Fruit fly (Drosophila melanogaster) whole organism, embryonic: ENCODE measurements around the gene Lcch3.
A peak's percentile ranks its signal among the peaks of the same experiment; 100 is the strongest.

Source experiments
- Abd-B ChIP-seq: fragments of 200-800 bp; sonication (Bioruptor generic); optimal IDR thresholded peaks from 2 replicates; lab custom pipeline; 2018; ENCODE audit warnings: missing biosample characterization, mild to moderate bottlenecking, missing genetic modification characterization, moderate library complexity
- Atf6 ChIP-seq: fragments of 200-800 bp; sonication (Bioruptor generic); IDR thresholded peaks from 2 replicates; pipeline ENCODE4 v1.3.6; 2022; ENCODE audit warnings: missing biosample characterization, missing genetic modification characterization
- Bdp1 ChIP-seq: fragments of 200-800 bp; sonication (Bioruptor generic); optimal IDR thresholded peaks from 3 replicates; lab custom pipeline; 2016; ENCODE audit warnings: missing biosample characterization, missing genetic modification characterization
- Bgb ChIP-seq: fragments of 200-800 bp; sonication (Bioruptor generic); IDR thresholded peaks from 2 replicates; pipeline ENCODE4 v1.3.6; 2022; ENCODE audit warnings: missing biosample characterization, missing genetic modification characterization; ENCODE audit not compliant: partially characterized antibody
- CG10267 ChIP-seq: fragments of 200-800 bp; sonication (Bioruptor generic); optimal IDR thresholded peaks from 2 replicates; lab custom pipeline; 2018; ENCODE audit warnings: missing biosample characterization, mild to moderate bottlenecking, missing genetic modification characterization, moderate library complexity
- CG1233 ChIP-seq: fragments of 200-800 bp; sonication (Bioruptor generic); optimal IDR thresholded peaks from 4 replicates; lab custom pipeline; 2018; ENCODE audit warnings: missing biosample characterization, mild to moderate bottlenecking, missing genetic modification characterization
- CG1792 ChIP-seq: fragments of 200-800 bp; sonication (Bioruptor generic); optimal IDR thresholded peaks from 2 replicates; lab custom pipeline; 2016; ENCODE audit warnings: missing biosample characterization, missing genetic modification characterization
- CG18011 ChIP-seq: fragments of 200-800 bp; sonication (Bioruptor generic); optimal IDR thresholded peaks from 2 replicates; lab custom pipeline; 2017; ENCODE audit warnings: missing biosample characterization, missing genetic modification characterization, mild to moderate bottlenecking, moderate library complexity, missing genotype
- CG18764 ChIP-seq: fragments of 200-800 bp; sonication (Bioruptor generic); optimal IDR thresholded peaks from 3 replicates; lab custom pipeline; 2016; ENCODE audit warnings: missing biosample characterization, missing genetic modification characterization
- CG2116 ChIP-seq: fragments of 200-800 bp; sonication (Bioruptor generic); optimal IDR thresholded peaks from 3 replicates; lab custom pipeline; 2018; ENCODE audit warnings: missing biosample characterization, mild to moderate bottlenecking, missing genetic modification characterization
- CG2120 ChIP-seq: fragments of 200-800 bp; sonication (Bioruptor generic); optimal IDR thresholded peaks from 3 replicates; lab custom pipeline; 2016; ENCODE audit warnings: missing biosample characterization, missing genetic modification characterization
- CG2712 ChIP-seq: fragments of 200-800 bp; optimal IDR thresholded peaks from 3 replicates; lab custom pipeline; 2019; ENCODE audit warnings: missing biosample characterization, mild to moderate bottlenecking, missing genetic modification characterization, moderate library complexity
- CG31224 ChIP-seq: fragments of 200-800 bp; sonication (Bioruptor generic); IDR thresholded peaks from 2 replicates; pipeline ENCODE4 v1.3.6; 2022; ENCODE audit warnings: missing biosample characterization, missing genetic modification characterization
- CG33213 ChIP-seq: fragments of 200-800 bp; sonication (Bioruptor generic); optimal IDR thresholded peaks from 3 replicates; lab custom pipeline; 2016; ENCODE audit warnings: missing biosample characterization, missing genetic modification characterization
- CG34376 ChIP-seq: fragments of 200-800 bp; sonication (Bioruptor generic); optimal IDR thresholded peaks from 2 replicates; lab custom pipeline; 2018; ENCODE audit warnings: missing biosample characterization, mild to moderate bottlenecking, missing genetic modification characterization
- CG3838 ChIP-seq: fragments of 200-800 bp; sonication (Bioruptor generic); optimal IDR thresholded peaks from 3 replicates; lab custom pipeline; 2016; ENCODE audit warnings: missing biosample characterization, missing genetic modification characterization
- CG42726 ChIP-seq: fragments of 200-800 bp; sonication (Bioruptor generic); IDR thresholded peaks from 2 replicates; pipeline ENCODE4 v1.3.6; 2022; ENCODE audit warnings: missing biosample characterization, missing genetic modification characterization; ENCODE audit not compliant: partially characterized antibody
- CG43689 ChIP-seq: fragments of 200-800 bp; sonication (Bioruptor generic); IDR thresholded peaks from 2 replicates; pipeline ENCODE4 v1.3.6; 2022; ENCODE audit warnings: missing biosample characterization, missing genetic modification characterization
- CG4424 ChIP-seq: fragments of 200-800 bp; sonication (Bioruptor generic); optimal IDR thresholded peaks from 3 replicates; lab custom pipeline; 2016; ENCODE audit warnings: missing biosample characterization, missing genetic modification characterization
- CG4820 ChIP-seq: fragments of 200-800 bp; sonication (Bioruptor generic); optimal IDR thresholded peaks from 3 replicates; lab custom pipeline; 2016; ENCODE audit warnings: missing biosample characterization, missing genetic modification characterization
- CG7786 ChIP-seq: fragments of 200-800 bp; sonication (Bioruptor generic); optimal IDR thresholded peaks from 2 replicates; lab custom pipeline; 2016; ENCODE audit warnings: missing biosample characterization, missing genetic modification characterization
- CG7963 ChIP-seq: fragments of 200-800 bp; sonication (Bioruptor generic); IDR thresholded peaks from 3 replicates; pipeline ENCODE4 v1.3.6; 2022; ENCODE audit warnings: missing biosample characterization, missing genetic modification characterization; ENCODE audit not compliant: partially characterized antibody
- CG9876 ChIP-seq: fragments of 200-800 bp; sonication (Bioruptor generic); optimal IDR thresholded peaks from 2 replicates; lab custom pipeline; 2016; ENCODE audit warnings: missing biosample characterization, missing genetic modification characterization
- CrebB ChIP-seq: fragments of 200-800 bp; sonication (Bioruptor generic); optimal IDR thresholded peaks from 3 replicates; lab custom pipeline; 2018; ENCODE audit warnings: missing biosample characterization, mild to moderate bottlenecking, missing genetic modification characterization
- Dfd ChIP-seq, 2 experiments: fragments of >200 bp; optimal IDR thresholded peaks; 2 replicates each; lab custom pipeline; 2017; ENCODE audit warnings: missing biosample characterization in 2 of 2, missing genetic modification characterization in 2 of 2
- ERR ChIP-seq: fragments of 200-800 bp; sonication (Bioruptor generic); optimal IDR thresholded peaks from 2 replicates; lab custom pipeline; 2016; ENCODE audit warnings: missing biosample characterization, missing genetic modification characterization
- Hr3 ChIP-seq: fragments of 200-800 bp; sonication (Bioruptor generic); optimal IDR thresholded peaks from 3 replicates; lab custom pipeline; 2016; ENCODE audit warnings: missing biosample characterization, missing genetic modification characterization
- Oaz ChIP-seq: fragments of 200-800 bp; sonication (Bioruptor generic); IDR thresholded peaks from 2 replicates; pipeline ENCODE4 v1.3.6; 2022; ENCODE audit warnings: missing biosample characterization, missing genetic modification characterization
- Pdp1 ChIP-seq, 2 experiments: fragments of 200-800 bp; sonication (Bioruptor generic); optimal IDR thresholded peaks; 3 replicates each; lab custom pipeline; 2016; ENCODE audit warnings: missing biosample characterization in 2 of 2, missing genetic modification characterization in 2 of 2, mild to moderate bottlenecking in 1 of 2, moderate library complexity in 1 of 2
- Ptx1 ChIP-seq: fragments of 200-800 bp; sonication (Bioruptor generic); IDR thresholded peaks from 2 replicates; pipeline ENCODE4 v1.3.6; 2022; ENCODE audit warnings: missing biosample characterization, missing genetic modification characterization
- Sin3A ChIP-seq: fragments of >200 bp; optimal IDR thresholded peaks from 2 replicates; lab custom pipeline; 2018
- Xbp1 ChIP-seq: fragments of 200-800 bp; sonication (Bioruptor generic); optimal IDR thresholded peaks from 3 replicates; lab custom pipeline; 2016; ENCODE audit warnings: missing biosample characterization, mild to moderate bottlenecking, missing genetic modification characterization
- amos ChIP-seq: fragments of 200-800 bp; sonication (Bioruptor generic); IDR thresholded peaks from 2 replicates; pipeline ENCODE4 v1.3.6; 2022; ENCODE audit warnings: missing biosample characterization, missing genetic modification characterization; ENCODE audit not compliant: partially characterized antibody
- da ChIP-seq: fragments of 200-800 bp; sonication (Bioruptor generic); optimal IDR thresholded peaks from 2 replicates; lab custom pipeline; 2016; ENCODE audit warnings: missing biosample characterization, missing genetic modification characterization
- dm ChIP-seq: fragments of 200-800 bp; sonication (Bioruptor generic); optimal IDR thresholded peaks from 3 replicates; lab custom pipeline; 2016; ENCODE audit warnings: missing biosample characterization, missing genetic modification characterization
- fd96Cb ChIP-seq: fragments of 200-800 bp; sonication (Bioruptor generic); optimal IDR thresholded peaks from 2 replicates; lab custom pipeline; 2018; ENCODE audit warnings: missing biosample characterization, mild to moderate bottlenecking, missing genetic modification characterization, moderate library complexity
- gcm2 ChIP-seq: fragments of 200-800 bp; sonication (Bioruptor generic); optimal IDR thresholded peaks from 2 replicates; lab custom pipeline; 2016; ENCODE audit warnings: missing biosample characterization, missing genetic modification characterization
- gem ChIP-seq: fragments of 200-800 bp; sonication (Bioruptor generic); optimal IDR thresholded peaks from 2 replicates; lab custom pipeline; 2019; ENCODE audit warnings: missing biosample characterization, mild to moderate bottlenecking, missing genetic modification characterization, moderate library complexity
- inv ChIP-seq: fragments of 200-800 bp; sonication (Bioruptor generic); IDR thresholded peaks from 2 replicates; pipeline ENCODE4 v1.3.6; 2022; ENCODE audit warnings: missing biosample characterization, missing genetic modification characterization; ENCODE audit not compliant: partially characterized antibody
- jumu ChIP-seq: fragments of 200-800 bp; sonication (Bioruptor generic); optimal IDR thresholded peaks from 3 replicates; lab custom pipeline; 2016; ENCODE audit warnings: missing biosample characterization, missing genetic modification characterization
- lola ChIP-seq, 3 experiments: fragments of >200 bp in 2 of 3; fragments of 200-800 bp in 1 of 3; sonication (Bioruptor generic) in 1 of 3; optimal IDR thresholded peaks; 2 replicates each; lab custom pipeline; 2017 to 2019; ENCODE audit warnings: missing biosample characterization in 3 of 3, missing genetic modification characterization in 3 of 3, mild to moderate bottlenecking in 1 of 3, moderate library complexity in 1 of 3
- mam ChIP-seq: fragments of 200-800 bp; sonication (Bioruptor generic); optimal IDR thresholded peaks from 3 replicates; lab custom pipeline; 2016; ENCODE audit warnings: missing biosample characterization, missing genetic modification characterization
- sisA ChIP-seq: fragments of 200-800 bp; sonication (Bioruptor generic); IDR thresholded peaks from 2 replicates; pipeline ENCODE4 v1.3.6; 2022; ENCODE audit warnings: missing biosample characterization, missing genetic modification characterization
- sob ChIP-seq: fragments of 200-800 bp; sonication (Bioruptor generic); IDR thresholded peaks from 2 replicates; pipeline ENCODE4 v1.3.6; 2022; ENCODE audit warnings: missing biosample characterization, missing genetic modification characterization
- ssp ChIP-seq: fragments of 200-800 bp; sonication (Bioruptor generic); IDR thresholded peaks from 2 replicates; pipeline ENCODE4 v1.3.6; 2022; ENCODE audit warnings: missing biosample characterization, missing genetic modification characterization
- tgo ChIP-seq: fragments of 200-800 bp; sonication (Bioruptor generic); IDR thresholded peaks from 3 replicates; pipeline ENCODE4 v1.3.6; 2022; ENCODE audit warnings: missing biosample characterization, missing genetic modification characterization
- trem ChIP-seq: fragments of 200-800 bp; optimal IDR thresholded peaks from 3 replicates; lab custom pipeline; 2019; ENCODE audit warnings: missing biosample characterization, mild to moderate bottlenecking, missing genetic modification characterization, moderate library complexity
- twi ChIP-seq: fragments of 200-800 bp; optimal IDR thresholded peaks from 2 replicates; lab custom pipeline; 2019; ENCODE audit warnings: missing biosample characterization, mild to moderate bottlenecking, missing genetic modification characterization, moderate library complexity
- wek ChIP-seq: fragments of 200-800 bp; sonication (Bioruptor generic); optimal IDR thresholded peaks from 3 replicates; lab custom pipeline; 2018; ENCODE audit warnings: missing biosample characterization, mild to moderate bottlenecking, missing genetic modification characterization, moderate library complexity

Lcch3 gene

DNA sequence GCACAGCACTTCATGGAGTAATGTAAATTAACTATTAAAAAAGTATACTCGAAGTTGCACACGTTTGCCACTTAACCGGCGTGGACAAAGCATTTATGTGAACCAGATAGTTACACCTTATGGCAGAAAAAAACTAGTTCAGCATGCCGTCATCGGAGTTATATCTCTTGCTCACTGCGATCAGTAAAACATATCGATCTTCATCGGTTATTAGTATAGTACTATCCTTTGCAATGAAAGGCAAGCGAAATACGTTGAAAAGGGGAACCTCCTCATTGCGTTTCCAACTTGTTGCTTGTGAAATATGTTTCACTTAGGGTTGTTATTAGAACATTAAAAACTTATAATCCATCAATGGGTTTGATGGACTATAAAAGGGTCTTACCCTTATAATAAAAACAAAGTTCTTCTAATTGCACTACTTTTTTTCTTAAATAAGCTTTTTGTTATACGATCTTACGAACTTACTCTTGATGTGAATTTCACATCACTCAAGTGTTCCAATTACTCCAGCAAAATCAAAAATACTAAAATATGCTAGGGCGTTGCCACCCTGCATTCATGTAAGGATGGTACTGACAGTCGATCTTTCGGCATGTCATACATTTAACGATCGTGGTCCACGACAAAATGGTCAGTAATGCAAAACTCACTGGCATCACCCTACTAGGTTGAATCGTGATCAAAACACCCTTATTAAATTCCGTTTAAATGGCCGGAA is 15.2 kb upstream of the Lcch3 start, which contains the start of gene CycD (continued):
- TF ChIP-seq Sin3A (lab: Kevin White, UChicago) (peak; percentile 11), CG1792 (GFP tag; lab: Kevin White, UChicago) (peak; percentile 68), tgo (peak; percentile 17; the same call in 1 of the 3 replicates), CG18011 (peak; percentile 96), Atf6 (GFP tag; lab: Robert Waterston, UW) (no peak), Abd-B (peak; percentile 88), CG33213 (GFP tag; lab: Kevin White, UChicago) (peak; percentile 45), lola (GFP tag; optimal IDR thresholded peaks at IDR 0.05; lab: Kevin White, UChicago) (peak in 2 of 3 experiments; percentile 35 to 54), da (GFP tag; lab: Kevin White, UChicago) (no peak), jumu (peak; percentile 11), trem (tag; lab: Kevin White, UChicago) (peak; percentile 4), CG1233 (GFP tag; lab: Kevin White, UChicago) (no peak), ERR (GFP tag; lab: Kevin White, UChicago) (no peak), CG3838 (GFP tag; lab: Kevin White, UChicago) (no peak), ssp (GFP tag; lab: Robert Waterston, UW) (peak; percentile 93), Bgb (peak; percentile 64), Xbp1 (GFP tag; lab: Kevin White, UChicago) (peak; percentile 41), CG2120 (GFP tag; lab: Kevin White, UChicago) (peak; percentile 14), CG9876 (GFP tag; lab: Kevin White, UChicago) (peak; percentile 44), gcm2 (GFP tag; lab: Kevin White, UChicago) (no peak), amos (GFP tag; lab: Robert Waterston, UW) (peak; percentile 62), Oaz (0 out of 2 replicates have a peak, but pooled peaks have one; percentile 28), CG18764 (GFP tag; lab: Kevin White, UChicago) (peak; percentile 77), CG2116 (GFP tag; lab: Kevin White, UChicago) (peak; percentile 18), Pdp1 (GFP tag; optimal IDR thresholded peaks at IDR 0.05; lab: Kevin White, UChicago) (peak; percentile 4 to 37), gem (peak; percentile 62), mam (GFP tag; lab: Kevin White, UChicago) (peak; percentile 44), CG10267 (tag; lab: Kevin White, UChicago) (peak; percentile 14), Dfd (GFP tag; optimal IDR thresholded peaks at IDR 0.05; lab: Kevin White, UChicago) (peak in 1 of 2 experiments; percentile 29), CG4424 (peak; percentile 15), twi (no peak), CG31224 (GFP tag; lab: Robert Waterston, UW) (no peak), Ptx1 (GFP tag; lab: Robert Waterston, UW) (peak; percentile 47; the same call in 1 of the 2 replicates), sisA (GFP tag; lab: Robert Waterston, UW) (peak; percentile 71; the same call in 1 of the 2 replicates), CG2712 (tag; lab: Kevin White, UChicago) (peak; percentile 17), inv (peak; percentile 21; the same call in 1 of the 2 replicates), Hr3 (peak; percentile 37), CrebB (tag; lab: Kevin White, UChicago) (no peak), sob (GFP tag; lab: Robert Waterston, UW) (0 out of 2 replicates have a peak, but pooled peaks have one; percentile 63), CG7963 (GFP tag; lab: Robert Waterston, UW) (peak; percentile 69), CG43689 (no peak), CG4820 (GFP tag; lab: Kevin White, UChicago) (no peak), Bdp1 (no peak), CG42726 (peak; percentile 62; the same call in 1 of the 2 replicates), wek (GFP tag; lab: Kevin White, UChicago) (peak; percentile 92), fd96Cb (no peak), CG7786 (peak; percentile 32), CG34376 (GFP tag; lab: Kevin White, UChicago) (no peak), dm (peak; percentile 5)
